Worm (Caenorhabditis elegans) whole organism, L2 larva: ENCODE measurements around the gene nhr-115.

Source experiments
- egl-27 ChIP-seq: sonication (generic microtip); optimal IDR thresholded peaks from 3 replicates; lab custom pipeline; 2017; ENCODE audit warnings: missing biosample characterization, missing genetic modification reagents, missing genetic modification characterization
- elt-3 ChIP-seq: sonication (generic microtip); optimal IDR thresholded peaks from 2 replicates; lab custom pipeline; 2017; ENCODE audit warnings: missing biosample characterization, missing genetic modification characterization
- nhr-11 ChIP-seq: fragments of 150-350 bp; optimal IDR thresholded peaks from 2 replicates; lab custom pipeline; 2014; ENCODE audit warnings: missing biosample characterization, missing genetic modification characterization
- nhr-237 ChIP-seq: fragments of 150-350 bp; optimal IDR thresholded peaks from 2 replicates; lab custom pipeline; 2014; ENCODE audit warnings: missing biosample characterization, missing genetic modification characterization
- nhr-77 ChIP-seq: fragments of 150-350 bp; optimal IDR thresholded peaks from 2 replicates; lab custom pipeline; 2014; ENCODE audit warnings: missing biosample characterization, missing genetic modification characterization
- skn-1 ChIP-seq: sonication (generic microtip); optimal IDR thresholded peaks from 2 replicates; lab custom pipeline; 2017; ENCODE audit warnings: missing biosample characterization, missing genetic modification characterization
- sma-9 ChIP-seq, 2 experiments: fragments of 150-350 bp in 1 of 2; sonication (generic microtip) in 1 of 2; optimal IDR thresholded peaks; 2 replicates each; lab custom pipeline; 2014 to 2016; ENCODE audit warnings: missing genetic modification characterization in 2 of 2, mild to moderate bottlenecking in 1 of 2, missing biosample characterization in 1 of 2, missing compliant biosample characterization in 1 of 2, missing genetic modification reagents in 1 of 2, moderate library complexity in 1 of 2
- unc-62 ChIP-seq: fragments of 150-350 bp; optimal IDR thresholded peaks from 2 replicates; lab custom pipeline; 2014; ENCODE audit warnings: missing biosample characterization, missing genetic modification reagents, missing genetic modification characterization

DNA sequence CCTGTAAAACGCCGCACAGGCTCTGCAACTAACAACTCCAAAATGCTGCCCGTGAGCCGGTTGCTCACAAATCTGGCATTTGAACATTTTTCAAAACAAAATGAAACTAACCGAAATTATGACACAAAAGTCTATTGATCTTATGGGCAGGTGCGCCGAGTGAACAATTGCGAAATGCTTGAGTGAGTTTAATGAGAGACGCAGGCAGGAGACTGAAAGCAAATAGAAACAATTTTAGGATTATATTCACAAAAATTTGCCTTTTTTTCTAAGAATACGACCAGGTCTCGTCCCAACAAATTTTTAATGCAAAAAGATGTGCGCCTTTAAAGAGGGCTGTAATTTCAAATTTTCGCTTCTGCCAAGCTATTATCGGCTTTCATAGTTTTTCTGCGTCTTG is 27.9 kb upstream of the nhr-115 start, which contains the start of gene nhr-183:
- TF ChIP-seq skn-1 (tag; lab: Kevin White, UChicago) (no peak), nhr-77 (no peak), elt-3 (tag; lab: Kevin White, UChicago) (no peak), nhr-237 (tag; lab: Kevin White, UChicago) (no peak), nhr-11 (tag; lab: Kevin White, UChicago) (no peak), unc-62 (GFP tag; lab: Kevin White, UChicago) (no peak), egl-27 (tag; lab: Kevin White, UChicago) (no peak), sma-9 (GFP tag; optimal IDR thresholded peaks at IDR 0.05; lab: Kevin White, UChicago) (no peak), sma-9 (tag; optimal IDR thresholded peaks at IDR 0.05; lab: Kevin White, UChicago) (no peak)
